Worm (Caenorhabditis elegans): ENCODE results near the gene acly-1.

acly-1 gene

ce11 chrX:1459756-1460155 lies 19.6 kb upstream of the acly-1 start:
- TF ChIP-seq daf-16 (GFP tag; optimal IDR thresholded peaks at IDR 0.05) (no peak), daf-16 (tag; optimal IDR thresholded peaks at IDR 0.05) (peak; percentile 58), D1046.2 (GFP tag; IDR thresholded peaks at IDR 0.05) (no peak)

ce11 chrX:1464699-1465098 lies 14.6 kb upstream of the acly-1 start, which contains the start of gene D1005.6:
Gene D1005.6, minus strand, starts transcription at chrX:1464799.
- TF ChIP-seq attf-4 (tag; optimal IDR thresholded peaks at IDR 0.05) (no peak), pqm-1 (tag; optimal IDR thresholded peaks at IDR 0.05) (no peak), fos-1 (tag; optimal IDR thresholded peaks at IDR 0.05) (no peak), hlh-11 (tag; optimal IDR thresholded peaks at IDR 0.05) (no peak), dmd-8 (GFP tag; IDR thresholded peaks at IDR 0.05) (no peak), dpl-1 (GFP tag; optimal IDR thresholded peaks at IDR 0.05) (no peak), daf-16 (GFP tag; optimal IDR thresholded peaks at IDR 0.05) (no peak), daf-16 (tag; optimal IDR thresholded peaks at IDR 0.05) (no peak), hmg-1.1 (GFP tag; IDR thresholded peaks at IDR 0.05) (no peak), R02D3.7 (tag; optimal IDR thresholded peaks at IDR 0.05) (no peak), ceh-62 (tag; optimal IDR thresholded peaks at IDR 0.05) (no peak), ctbp-1 (GFP tag; IDR thresholded peaks at IDR 0.05) (no peak), nhr-42 (GFP tag; IDR thresholded peaks at IDR 0.05) (no peak), nhr-77 (tag; optimal IDR thresholded peaks at IDR 0.05) (no peak), vab-7 (GFP tag; IDR thresholded peaks at IDR 0.05) (no peak), dmd-6 (GFP tag; IDR thresholded peaks at IDR 0.05) (no peak), nhr-76 (tag; optimal IDR thresholded peaks at IDR 0.05) (no peak), set-16 (GFP tag; IDR thresholded peaks at IDR 0.05) (no peak)

ce11 chrX:1468057-1468456 lies 11.3 kb upstream of the acly-1 start:
- TF ChIP-seq ZK337.2 (GFP tag; IDR thresholded peaks at IDR 0.05) (0 out of 2 replicates have a peak, but pooled peaks have one; percentile 11), vab-7 (GFP tag; IDR thresholded peaks at IDR 0.05) (no peak), fkh-10 (GFP tag; optimal IDR thresholded peaks at IDR 0.05) (peak; percentile 73)

DNA sequence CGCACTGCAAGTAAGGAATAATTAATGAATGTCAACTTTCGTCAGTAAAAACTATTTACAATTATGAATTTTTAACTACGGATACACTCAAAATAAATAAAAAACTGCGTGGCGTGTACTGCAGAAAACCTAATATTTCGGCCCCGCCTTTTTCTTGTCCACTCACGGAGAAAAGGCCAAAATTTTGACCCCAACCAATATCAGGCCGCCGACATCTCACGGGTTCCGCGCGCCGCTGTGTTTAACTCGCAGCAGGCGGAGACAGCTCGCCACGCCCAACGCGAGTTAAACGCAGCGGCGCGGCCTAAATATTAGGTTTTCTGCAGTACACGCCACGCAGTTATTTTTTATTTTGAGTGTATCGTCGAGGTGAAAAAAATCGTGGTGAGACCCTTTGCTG lies 8.1 kb upstream of the acly-1 start:
- TF ChIP-seq egl-43 (GFP tag; IDR thresholded peaks at IDR 0.05): 0 out of 2 replicates have a peak, but pooled peaks have one; percentile 38
- TF ChIP-seq egl-27 (tag; optimal IDR thresholded peaks at IDR 0.05): no peak
- no peak for TF ChIP-seq unc-39 (tag; optimal IDR thresholded peaks at IDR 0.05)
- TF ChIP-seq ceh-32 (tag; optimal IDR thresholded peaks at IDR 0.05; ENCODE audit: poor library complexity): no peak

ce11 chrX:1472880-1473279 lies 6.5 kb upstream of the acly-1 start, which contains the start of gene D1005.5:
Gene D1005.5, minus strand, starts transcription at chrX:1472980.
- TF ChIP-seq lir-3 (tag; optimal IDR thresholded peaks at IDR 0.05) (no peak), daf-16 (GFP tag; optimal IDR thresholded peaks at IDR 0.05) (no peak), daf-16 (tag; optimal IDR thresholded peaks at IDR 0.05) (no peak), nhr-48 (tag; optimal IDR thresholded peaks at IDR 0.05) (no peak), hlh-30 (tag; optimal IDR thresholded peaks at IDR 0.05; ENCODE audit: insufficient read depth) (no peak), tag-97 (GFP tag; IDR thresholded peaks at IDR 0.05) (no peak), nhr-237 (tag; optimal IDR thresholded peaks at IDR 0.05) (no peak), madf-9 (GFP tag; conservative IDR thresholded peaks at IDR 0.05) (no peak), ces-1 (GFP tag; optimal IDR thresholded peaks at IDR 0.05) (no peak), fos-1 (tag; optimal IDR thresholded peaks at IDR 0.05) (no peak)

DNA sequence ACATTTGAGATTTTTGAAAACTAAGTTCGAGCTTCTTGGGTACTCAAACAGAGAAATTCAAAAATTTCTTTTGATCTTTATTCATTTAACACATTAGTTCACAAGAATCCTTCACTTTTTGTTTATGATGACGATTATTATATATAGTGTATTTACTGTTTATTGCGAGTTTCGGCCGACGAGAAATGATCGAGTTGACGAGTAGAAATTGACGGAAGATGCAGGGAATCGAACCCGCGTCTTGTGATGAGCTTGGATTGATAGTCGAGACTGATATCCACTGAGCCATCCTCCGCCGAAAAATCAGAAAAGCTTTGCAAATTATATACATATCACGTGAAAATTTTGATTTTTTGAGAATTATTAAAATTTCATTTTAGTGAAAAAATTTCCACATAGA lies 5.5 kb upstream of the acly-1 start:
- TF ChIP-seq set-16 (GFP tag; IDR thresholded peaks at IDR 0.05) (no peak), zip-2 (tag; optimal IDR thresholded peaks at IDR 0.05) (no peak), lin-39 (tag; optimal IDR thresholded peaks at IDR 0.05) (no peak), T26A8.4 (GFP tag; IDR thresholded peaks at IDR 0.05) (no peak), ceh-20 (GFP tag; IDR thresholded peaks at IDR 0.05) (no peak), sdz-12 (GFP tag; optimal IDR thresholded peaks at IDR 0.05) (no peak), snpc-4 (tag; optimal IDR thresholded peaks at IDR 0.05) (no peak), nhr-41 (GFP tag; IDR thresholded peaks at IDR 0.05) (no peak), lin-1 (GFP tag; IDR thresholded peaks at IDR 0.05) (no peak), nhr-28 (tag; optimal IDR thresholded peaks at IDR 0.05) (no peak), tra-1 (GFP tag; IDR thresholded peaks at IDR 0.05) (no peak), nhr-76 (tag; optimal IDR thresholded peaks at IDR 0.05) (no peak), spr-3 (GFP tag; optimal IDR thresholded peaks at IDR 0.05) (no peak), skn-1 (tag; optimal IDR thresholded peaks at IDR 0.05) (no peak), php-3 (GFP tag; IDR thresholded peaks at IDR 0.05) (no peak), mep-1 (tag; optimal IDR thresholded peaks at IDR 0.05) (no peak)

Data from whole organism, L4 larva.